Fruit fly (Drosophila melanogaster) whole organism, wandering third instar larva: ENCODE measurements around the gene unc-45.
A peak's percentile ranks its signal among the peaks of the same experiment; 100 is the strongest.

Experiments used
- Abd-B ChIP-seq: fragments of >200 bp; optimal IDR thresholded peaks from 2 replicates; lab custom pipeline; 2017; ENCODE audit warnings: missing biosample characterization, missing genetic modification characterization
- CG32264 ChIP-seq: fragments of 200-800 bp; sonication (Bioruptor generic); optimal IDR thresholded peaks from 2 replicates; lab custom pipeline; 2016; ENCODE audit warnings: missing biosample characterization, missing genetic modification characterization
- CG9705 ChIP-seq: fragments of 200-800 bp; sonication (Bioruptor generic); optimal IDR thresholded peaks from 2 replicates; lab custom pipeline; 2018; ENCODE audit warnings: missing biosample characterization, mild to moderate bottlenecking, missing genetic modification characterization
- CrebA ChIP-seq: fragments of 200-800 bp; sonication (Bioruptor generic); optimal IDR thresholded peaks from 2 replicates; lab custom pipeline; 2016; ENCODE audit warnings: missing biosample characterization, mild to moderate bottlenecking, missing genetic modification characterization, borderline replicate concordance
- GATAd ChIP-seq: sonication (Bioruptor generic); optimal IDR thresholded peaks from 2 replicates; lab custom pipeline; 2016; ENCODE audit warnings: missing biosample characterization, missing genetic modification characterization
- HLH106 ChIP-seq: fragments of 200-800 bp; optimal IDR thresholded peaks from 3 replicates; lab custom pipeline; 2019; ENCODE audit warnings: missing biosample characterization, mild to moderate bottlenecking, missing genetic modification characterization, moderate library complexity
- Hnf4 ChIP-seq: fragments of 200-800 bp; sonication (Bioruptor generic); optimal IDR thresholded peaks from 2 replicates; lab custom pipeline; 2016; ENCODE audit warnings: missing biosample characterization, mild to moderate bottlenecking, missing genetic modification characterization
- Hr78 ChIP-seq: fragments of >200 bp; optimal IDR thresholded peaks from 2 replicates; lab custom pipeline; 2017; ENCODE audit warnings: missing biosample characterization, missing genetic modification characterization
- Hr83 ChIP-seq: fragments of 200-300 bp; sonication (Bioruptor generic); optimal IDR thresholded peaks from 2 replicates; lab custom pipeline; 2016; ENCODE audit warnings: missing biosample characterization, mild to moderate bottlenecking, missing genetic modification characterization, moderate library complexity; ENCODE audit not compliant: poor library complexity, severe bottlenecking
- Jra ChIP-seq: sonication (Bioruptor generic); optimal IDR thresholded peaks from 2 replicates; lab custom pipeline; 2016; ENCODE audit warnings: missing biosample characterization, missing genetic modification characterization
- Mio ChIP-seq: sonication (Bioruptor generic); optimal IDR thresholded peaks from 2 replicates; lab custom pipeline; 2016; ENCODE audit warnings: missing biosample characterization, missing genetic modification characterization
- Myc ChIP-seq: fragments of >200 bp; optimal IDR thresholded peaks from 2 replicates; lab custom pipeline; 2017
- N ChIP-seq: fragments of >200 bp; optimal IDR thresholded peaks from 2 replicates; lab custom pipeline; 2018; ENCODE audit warnings: missing biosample characterization, missing external identifiers, missing genetic modification characterization
- OdsH ChIP-seq: fragments of 200-800 bp; sonication (Bioruptor generic); optimal IDR thresholded peaks from 2 replicates; lab custom pipeline; 2016; ENCODE audit warnings: missing biosample characterization, mild to moderate bottlenecking, missing genetic modification characterization
- Rel ChIP-seq, 2 experiments: fragments of 200-800 bp; sonication (Bioruptor generic) in 1 of 2; optimal IDR thresholded peaks; 2 replicates in 1 of 2; 3 replicates in 1 of 2; lab custom pipeline; 2016 to 2019; ENCODE audit warnings: mild to moderate bottlenecking in 2 of 2, missing biosample characterization in 2 of 2, missing genetic modification characterization in 2 of 2, moderate library complexity in 1 of 2
- Sp1 ChIP-seq: fragments of 200-800 bp; sonication (Bioruptor generic); optimal IDR thresholded peaks from 3 replicates; lab custom pipeline; 2019; ENCODE audit warnings: missing biosample characterization, mild to moderate bottlenecking, missing genetic modification characterization, moderate library complexity
- Vsx2 ChIP-seq: fragments of 200-300, 225-300 bp; sonication (Bioruptor generic); optimal IDR thresholded peaks from 2 replicates; lab custom pipeline; 2018; ENCODE audit warnings: missing biosample characterization, missing genetic modification characterization; ENCODE audit not compliant: partially characterized antibody
- br ChIP-seq: fragments of 200-800 bp; sonication (Bioruptor generic); optimal IDR thresholded peaks from 2 replicates; lab custom pipeline; 2016; ENCODE audit warnings: missing biosample characterization, missing genetic modification characterization
- brk ChIP-seq: fragments of 200-800 bp; sonication (Bioruptor generic); optimal IDR thresholded peaks from 2 replicates; lab custom pipeline; 2016; ENCODE audit warnings: missing biosample characterization, mild to moderate bottlenecking, missing genetic modification characterization
- dl ChIP-seq, 2 experiments: fragments of 175-275, 200-275 bp in 1 of 2; fragments of 200-275 bp in 1 of 2; sonication (Bioruptor generic); optimal IDR thresholded peaks; lab custom pipeline; 2018; ENCODE audit warnings: mild to moderate bottlenecking in 2 of 2, missing biosample characterization in 2 of 2, missing genetic modification characterization in 2 of 2, moderate library complexity in 2 of 2; ENCODE audit not compliant: partially characterized antibody in 2 of 2, insufficient read depth in 1 of 2
- dmrt93B ChIP-seq: fragments of 200-800 bp; sonication (Bioruptor generic); optimal IDR thresholded peaks from 2 replicates; lab custom pipeline; 2018; ENCODE audit warnings: missing biosample characterization, mild to moderate bottlenecking, missing genetic modification characterization
- dsf ChIP-seq: sonication (Bioruptor generic); optimal IDR thresholded peaks from 2 replicates; lab custom pipeline; 2016; ENCODE audit warnings: missing biosample characterization, missing genetic modification characterization, borderline replicate concordance
- ey ChIP-seq: fragments of 200-800 bp; sonication (Bioruptor generic); optimal IDR thresholded peaks from 2 replicates; lab custom pipeline; 2016; ENCODE audit warnings: missing biosample characterization, missing genetic modification characterization
- foxo ChIP-seq, 2 experiments: fragments of 200-800 bp; sonication (Bioruptor generic); optimal IDR thresholded peaks; 2 replicates in 1 of 2; 3 replicates in 1 of 2; lab custom pipeline; 2016 to 2017; ENCODE audit warnings: missing biosample characterization in 2 of 2, missing genetic modification characterization in 2 of 2
- fru ChIP-seq: fragments of 200-800 bp; sonication (Bioruptor generic); optimal IDR thresholded peaks from 3 replicates; lab custom pipeline; 2016; ENCODE audit warnings: missing biosample characterization, mild to moderate bottlenecking, missing genetic modification characterization
- h ChIP-seq: fragments of 200-800 bp; sonication (Bioruptor generic); optimal IDR thresholded peaks from 3 replicates; lab custom pipeline; 2016; ENCODE audit warnings: missing biosample characterization, mild to moderate bottlenecking, missing genetic modification characterization
- jim ChIP-seq: fragments of 175-275, 200-325 bp; sonication (Bioruptor generic); optimal IDR thresholded peaks from 2 replicates; lab custom pipeline; 2016; ENCODE audit warnings: missing biosample characterization, mild to moderate bottlenecking, missing genetic modification characterization
- lola ChIP-seq: fragments of >200 bp; optimal IDR thresholded peaks from 2 replicates; lab custom pipeline; 2017; ENCODE audit warnings: missing biosample characterization, missing genetic modification characterization
- pan ChIP-seq: fragments of >200 bp; optimal IDR thresholded peaks from 2 replicates; lab custom pipeline; 2017
- psq ChIP-seq: fragments of 200-800 bp; sonication (Bioruptor generic); optimal IDR thresholded peaks from 3 replicates; lab custom pipeline; 2017; ENCODE audit warnings: missing biosample characterization, mild to moderate bottlenecking, missing genetic modification characterization, moderate library complexity
- rgr ChIP-seq: fragments of 200-800 bp; sonication (Bioruptor generic); optimal IDR thresholded peaks from 3 replicates; lab custom pipeline; 2016; ENCODE audit warnings: missing biosample characterization, mild to moderate bottlenecking, missing genetic modification characterization
- sage ChIP-seq: fragments of 200-800 bp; sonication (Bioruptor generic); optimal IDR thresholded peaks from 2 replicates; lab custom pipeline; 2016; ENCODE audit warnings: missing biosample characterization, mild to moderate bottlenecking, missing genetic modification characterization
- sv ChIP-seq: fragments of 200-800 bp; sonication (Bioruptor generic); optimal IDR thresholded peaks from 3 replicates; lab custom pipeline; 2016; ENCODE audit warnings: missing biosample characterization, missing genetic modification characterization
- usp ChIP-seq: fragments of >200 bp; optimal IDR thresholded peaks from 2 replicates; lab custom pipeline; 2017; ENCODE audit warnings: missing biosample characterization, missing genetic modification characterization
- woc ChIP-seq: sonication (Bioruptor generic); optimal IDR thresholded peaks from 2 replicates; lab custom pipeline; 2016; ENCODE audit warnings: missing biosample characterization, mild to moderate bottlenecking, missing genetic modification characterization

The unc-45 gene

dm6 chr3R:8001074-8001669 is 31.9 kb upstream of the unc-45 start, which contains the start of the genes Kmn2 and CG2698:
Kmn2 (minus strand) TSS chr3R:8001309.
CG2698 (plus strand) TSS chr3R:8001562.
- peak; percentile 97 for TF ChIP-seq HLH106 (tag; lab: Kevin White, UChicago)
- peak; percentile 77 for TF ChIP-seq CG32264 (GFP tag; lab: Kevin White, UChicago)
- TF ChIP-seq CG9705 (GFP tag; lab: Kevin White, UChicago): peak; percentile 90
- TF ChIP-seq Mio (GFP tag; lab: Kevin White, UChicago): peak; percentile 58
- TF ChIP-seq lola: no peak
- TF ChIP-seq CrebA (GFP tag; lab: Kevin White, UChicago): no peak
- peak; percentile 91 for TF ChIP-seq dsf (GFP tag; lab: Kevin White, UChicago)
- no peak for TF ChIP-seq Vsx2 (GFP tag; lab: Kevin White, UChicago)
- TF ChIP-seq pan: no peak
- TF ChIP-seq brk (GFP tag; lab: Kevin White, UChicago): peak; percentile 96
- peak; percentile 96 for TF ChIP-seq h (GFP tag; lab: Kevin White, UChicago)
- no peak for TF ChIP-seq dl (GFP tag; optimal IDR thresholded peaks at IDR 0.05; lab: Kevin White, UChicago; ENCODE audit: insufficient read depth in 1 of 2, partially characterized antibody in 2 of 2)
- peak; percentile 69 for TF ChIP-seq GATAd (GFP tag; lab: Kevin White, UChicago)
- peak; percentile 95 for TF ChIP-seq sage
- TF ChIP-seq woc: peak; percentile 93
- TF ChIP-seq psq (GFP tag; lab: Kevin White, UChicago): peak; percentile 95
- peak; percentile 97 for TF ChIP-seq OdsH
- peak; percentile 92 for TF ChIP-seq Jra (GFP tag; lab: Kevin White, UChicago)
- TF ChIP-seq usp (GFP tag; lab: Kevin White, UChicago): no peak
- no peak for TF ChIP-seq Abd-B (GFP tag; lab: Kevin White, UChicago)
- peak; percentile 97 for TF ChIP-seq rgr (GFP tag; lab: Kevin White, UChicago)
- TF ChIP-seq Hr78 (GFP tag; lab: Kevin White, UChicago): no peak
- TF ChIP-seq Sp1 (GFP tag; lab: Kevin White, UChicago): peak; percentile 96
- TF ChIP-seq Rel (GFP tag; optimal IDR thresholded peaks at IDR 0.05; lab: Kevin White, UChicago): no peak
- peak; percentile 83 for TF ChIP-seq Rel (tag; optimal IDR thresholded peaks at IDR 0.05; lab: Kevin White, UChicago)
- peak; percentile 93 for TF ChIP-seq ey (GFP tag; lab: Kevin White, UChicago)
- peak in 1 of 2 experiments; percentile 97 for TF ChIP-seq foxo (GFP tag; optimal IDR thresholded peaks at IDR 0.05; lab: Kevin White, UChicago)
- TF ChIP-seq Hr83 (GFP tag; lab: Kevin White, UChicago): peak; percentile 65
- peak; percentile 93 for TF ChIP-seq br
- peak; percentile 64 for TF ChIP-seq Myc
- peak; percentile 97 for TF ChIP-seq dmrt93B (GFP tag; lab: Kevin White, UChicago)
- no peak for TF ChIP-seq jim (GFP tag; lab: Kevin White, UChicago)
- peak; percentile 94 for TF ChIP-seq fru (GFP tag; lab: Kevin White, UChicago)
- peak; percentile 95 for TF ChIP-seq Hnf4 (GFP tag; lab: Kevin White, UChicago)
- TF ChIP-seq sv (GFP tag; lab: Kevin White, UChicago): peak; percentile 92

- TF ChIP-seq N (GFP tag; lab: Kevin White, UChicago) (no peak), CG32264 (GFP tag; lab: Kevin White, UChicago) (no peak), HLH106 (tag; lab: Kevin White, UChicago) (no peak), Rel (GFP tag; optimal IDR thresholded peaks at IDR 0.05; lab: Kevin White, UChicago) (no peak), Rel (tag; optimal IDR thresholded peaks at IDR 0.05; lab: Kevin White, UChicago) (peak; percentile 48), Jra (GFP tag; lab: Kevin White, UChicago) (no peak), sage (no peak), Hnf4 (GFP tag; lab: Kevin White, UChicago) (peak; percentile 20), sv (GFP tag; lab: Kevin White, UChicago) (no peak), Sp1 (GFP tag; lab: Kevin White, UChicago) (peak; percentile 45), Hr83 (GFP tag; lab: Kevin White, UChicago) (peak; percentile 11)
- TF ChIP-seq, all 38 proteins: peak for 4
These were observed 25.4 kb upstream of the unc-45 start, which contains the start of gene CG2767 for dm6 chr3R:8007595-8008255. CG2767 (minus strand) TSS chr3R:8008110.
